Worm (Caenorhabditis elegans) whole organism, L1 larva: ENCODE measurements around the gene xpd-1.
A peak's percentile ranks its signal among the peaks of the same experiment; 100 is the strongest.

ENCODE experiments used
- aly-2 ChIP-seq: fragments of 150-350 bp; optimal IDR thresholded peaks from 2 replicates; lab custom pipeline; 2014; ENCODE audit warnings: missing biosample characterization, missing genetic modification characterization
- ama-1 ChIP-seq: fragments of 150-350 bp; optimal IDR thresholded peaks from 2 replicates; lab custom pipeline; 2014
- elt-2 ChIP-seq: sonication (generic microtip); optimal IDR thresholded peaks from 2 replicates; lab custom pipeline; 2016; ENCODE audit warnings: missing genetic modification characterization, mild to moderate bottlenecking, inconsistent platforms, missing compliant biosample characterization, missing genetic modification reagents
- lin-39 ChIP-seq: fragments of 150-350 bp; optimal IDR thresholded peaks from 2 replicates; lab custom pipeline; 2014; ENCODE audit warnings: missing biosample characterization, missing genetic modification reagents, missing genetic modification characterization
- lsy-2 ChIP-seq, 2 experiments: fragments of 150-350 bp; optimal IDR thresholded peaks; 2 replicates each; lab custom pipeline; 2014; ENCODE audit warnings: missing biosample characterization in 2 of 2, missing genetic modification characterization in 2 of 2
- pqm-1 ChIP-seq: sonication (generic microtip); optimal IDR thresholded peaks from 3 replicates; lab custom pipeline; 2017; ENCODE audit warnings: missing biosample characterization, missing genetic modification characterization

DNA sequence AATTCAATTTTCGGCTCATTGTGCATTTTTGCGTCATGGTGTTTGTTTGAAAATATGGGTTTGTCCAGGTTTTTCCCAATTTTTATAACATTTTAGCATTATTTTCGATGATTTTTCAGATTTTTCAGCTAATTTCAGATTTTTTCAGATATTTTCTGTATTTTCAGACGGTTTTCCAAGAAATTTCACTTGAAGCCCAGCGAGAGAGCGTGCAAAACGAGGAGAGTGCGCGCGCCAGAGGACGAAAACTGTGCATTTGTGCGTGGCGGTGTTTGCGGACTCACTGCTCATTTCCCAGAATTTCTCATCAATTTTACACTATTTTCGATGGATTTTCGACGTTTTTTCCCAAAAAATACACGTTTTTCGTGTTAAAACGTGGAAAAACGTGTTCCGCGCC lies 29.8 kb upstream of the xpd-1 start:
- no peak for TF ChIP-seq ama-1 (lab: Kevin White, UChicago)
- peak; percentile 59 for TF ChIP-seq lin-39 (tag; lab: Kevin White, UChicago)
- no peak for TF ChIP-seq elt-2 (tag; lab: Kevin White, UChicago)
- TF ChIP-seq pqm-1, result no peak
- TF ChIP-seq aly-2 (tag; lab: Kevin White, UChicago), result peak; percentile 60
- peak; percentile 63 to 75 for TF ChIP-seq lsy-2 (tag; optimal IDR thresholded peaks at IDR 0.05; lab: Kevin White, UChicago)
